Fruit fly (Drosophila melanogaster): ENCODE data around the gene CG41562.
"Not testable (repeated sequence)": the region's sequence is repeated elsewhere in the genome, so short reads cannot be mapped to it uniquely, and the experiment has no call there.

The CG41562 gene

DNA sequence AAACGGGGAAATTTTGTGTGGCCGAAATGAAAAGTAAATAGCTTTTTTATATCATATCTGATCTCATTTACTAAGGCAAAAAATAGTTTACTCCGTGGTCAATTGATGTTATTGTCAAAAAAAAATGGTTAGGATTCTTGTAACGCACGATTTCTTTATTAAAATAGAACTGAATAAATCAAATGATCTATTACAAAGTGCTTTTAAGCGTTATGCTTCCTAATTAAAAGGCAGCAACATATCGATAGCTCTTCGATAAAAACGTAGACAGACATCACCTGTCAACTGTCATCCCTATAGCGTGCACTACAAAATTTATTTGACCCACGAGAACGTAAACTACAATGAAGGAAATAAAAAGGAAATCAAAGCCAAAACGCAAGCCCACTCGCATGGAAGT is at the start of gene CG41562:
Gene CG41562 (plus strand): TSS at position 301 of the 400 bp plus-strand sequence.
- not testable (repeated sequence) for TF ChIP-seq usp (GFP tag; optimal IDR thresholded peaks at IDR 0.05); Dif (GFP tag; optimal IDR thresholded peaks at IDR 0.05; ENCODE audit: partially characterized antibody); sage (GFP tag; optimal IDR thresholded peaks at IDR 0.05)

DNA sequence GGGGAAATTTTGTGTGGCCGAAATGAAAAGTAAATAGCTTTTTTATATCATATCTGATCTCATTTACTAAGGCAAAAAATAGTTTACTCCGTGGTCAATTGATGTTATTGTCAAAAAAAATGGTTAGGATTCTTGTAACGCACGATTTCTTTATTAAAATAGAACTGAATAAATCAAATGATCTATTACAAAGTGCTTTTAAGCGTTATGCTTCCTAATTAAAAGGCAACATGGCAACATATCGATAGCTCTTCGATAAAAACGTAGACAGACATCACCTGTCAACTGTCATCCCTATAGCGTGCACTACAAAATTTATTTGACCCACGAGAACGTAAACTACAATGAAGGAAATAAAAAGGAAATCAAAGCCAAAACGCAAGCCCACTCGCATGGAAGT is 49.5 kb upstream of the CG41562 start, which contains the start of gene CG46515:
Gene CG46515 (plus strand): TSS at position 301 of the 400 bp plus-strand sequence.
- not testable (repeated sequence) for TF ChIP-seq Abd-B, GATAd, br (GFP tag; optimal IDR thresholded peaks at IDR 0.05)

dm6 chrX:22212028-22212427 is 39.4 kb upstream of the CG41562 start, which contains the start of gene CG46516:
Gene CG46516 (plus strand): TSS chrX:22212328.
- not testable (repeated sequence) for TF ChIP-seq CrebA (GFP tag; optimal IDR thresholded peaks at IDR 0.05; ENCODE audit: borderline replicate concordance); N (GFP tag; optimal IDR thresholded peaks at IDR 0.05); br (GFP tag; optimal IDR thresholded peaks at IDR 0.05)

DNA sequence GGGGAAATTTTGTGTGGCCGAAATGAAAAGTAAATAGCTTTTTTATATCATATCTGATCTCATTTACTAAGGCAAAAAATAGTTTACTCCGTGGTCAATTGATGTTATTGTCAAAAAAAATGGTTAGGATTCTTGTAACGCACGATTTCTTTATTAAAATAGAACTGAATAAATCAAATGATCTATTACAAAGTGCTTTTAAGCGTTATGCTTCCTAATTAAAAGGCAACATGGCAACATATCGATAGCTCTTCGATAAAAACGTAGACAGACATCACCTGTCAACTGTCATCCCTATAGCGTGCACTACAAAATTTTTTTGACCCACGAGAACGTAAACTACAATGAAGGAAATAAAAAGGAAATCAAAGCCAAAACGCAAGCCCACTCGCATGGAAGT is 34.3 kb upstream of the CG41562 start, which contains the start of gene CG46517:
Gene CG46517 (plus strand): TSS at position 301 of the 400 bp plus-strand sequence.
- TF ChIP-seq N, lola, Sp1 (GFP tag; optimal IDR thresholded peaks at IDR 0.05): not testable (repeated sequence)

DNA sequence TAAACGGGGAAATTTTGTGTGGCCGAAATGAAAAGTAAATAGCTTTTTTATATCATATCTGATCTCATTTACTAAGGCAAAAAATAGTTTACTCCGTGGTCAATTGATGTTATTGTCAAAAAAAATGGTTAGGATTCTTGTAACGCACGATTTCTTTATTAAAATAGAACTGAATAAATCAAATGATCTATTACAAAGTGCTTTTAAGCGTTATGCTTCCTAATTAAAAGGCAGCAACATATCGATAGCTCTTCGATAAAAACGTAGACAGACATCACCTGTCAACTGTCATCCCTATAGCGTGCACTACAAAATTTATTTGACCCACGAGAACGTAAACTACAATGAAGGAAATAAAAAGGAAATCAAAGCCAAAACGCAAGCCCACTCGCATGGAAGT is 25.1 kb upstream of the CG41562 start, which contains the start of gene CG46518:
Gene CG46518 (plus strand): TSS at position 301 of the 400 bp plus-strand sequence.
- TF ChIP-seq CrebA (GFP tag; optimal IDR thresholded peaks at IDR 0.05; ENCODE audit: borderline replicate concordance); lola (GFP tag; optimal IDR thresholded peaks at IDR 0.05); foxo (GFP tag; optimal IDR thresholded peaks at IDR 0.05): not testable (repeated sequence)

DNA sequence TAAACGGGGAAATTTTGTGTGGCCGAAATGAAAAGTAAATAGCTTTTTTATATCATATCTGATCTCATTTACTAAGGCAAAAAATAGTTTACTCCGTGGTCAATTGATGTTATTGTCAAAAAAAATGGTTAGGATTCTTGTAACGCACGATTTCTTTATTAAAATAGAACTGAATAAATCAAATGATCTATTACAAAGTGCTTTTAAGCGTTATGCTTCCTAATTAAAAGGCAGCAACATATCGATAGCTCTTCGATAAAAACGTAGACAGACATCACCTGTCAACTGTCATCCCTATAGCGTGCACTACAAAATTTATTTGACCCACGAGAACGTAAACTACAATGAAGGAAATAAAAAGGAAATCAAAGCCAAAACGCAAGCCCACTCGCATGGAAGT is 20.1 kb upstream of the CG41562 start, which contains the start of gene CG46519:
Gene CG46519 (plus strand): TSS at position 301 of the 400 bp plus-strand sequence.
- TF ChIP-seq psq (GFP tag; optimal IDR thresholded peaks at IDR 0.05); dl (GFP tag; optimal IDR thresholded peaks at IDR 0.05; ENCODE audit: insufficient read depth in 1 of 2, partially characterized antibody in 2 of 2); Hr83 (GFP tag; optimal IDR thresholded peaks at IDR 0.05; ENCODE audit: poor library complexity, severe bottlenecking): not testable (repeated sequence)

dm6 chrX:22236265-22236664 is 15.1 kb upstream of the CG41562 start, which contains the start of gene CG46520:
Gene CG46520 (plus strand): TSS chrX:22236565.
- TF ChIP-seq br, ey, Sp1 (GFP tag; optimal IDR thresholded peaks at IDR 0.05): not testable (repeated sequence)

- TF ChIP-seq foxo (GFP tag; optimal IDR thresholded peaks at IDR 0.05); Vsx2 (GFP tag; optimal IDR thresholded peaks at IDR 0.05; ENCODE audit: partially characterized antibody); Abd-B (GFP tag; optimal IDR thresholded peaks at IDR 0.05): not testable (repeated sequence)
Observed at dm6 chrX:22241272-22241671, 10.1 kb upstream of the CG41562 start, which contains the start of gene CG46521. Gene CG46521 (plus strand): TSS chrX:22241572.

DNA sequence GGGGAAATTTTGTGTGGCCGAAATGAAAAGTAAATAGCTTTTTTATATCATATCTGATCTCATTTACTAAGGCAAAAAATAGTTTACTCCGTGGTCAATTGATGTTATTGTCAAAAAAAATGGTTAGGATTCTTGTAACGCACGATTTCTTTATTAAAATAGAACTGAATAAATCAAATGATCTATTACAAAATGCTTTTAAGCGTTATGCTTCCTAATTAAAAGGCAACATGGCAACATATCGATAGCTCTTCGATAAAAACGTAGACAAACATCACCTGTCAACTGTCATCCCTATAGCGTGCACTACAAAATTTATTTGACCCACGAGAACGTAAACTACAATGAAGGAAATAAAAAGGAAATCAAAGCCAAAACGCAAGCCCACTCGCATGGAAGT is 5.1 kb upstream of the CG41562 start, which contains the start of gene CG46522:
Gene CG46522 (plus strand): TSS at position 301 of the 400 bp plus-strand sequence.
- not testable (repeated sequence) for TF ChIP-seq Hr83 (GFP tag; optimal IDR thresholded peaks at IDR 0.05; ENCODE audit: poor library complexity, severe bottlenecking); Dif (GFP tag; optimal IDR thresholded peaks at IDR 0.05; ENCODE audit: partially characterized antibody); GATAd (GFP tag; optimal IDR thresholded peaks at IDR 0.05)

All from whole organism, wandering third instar larva.